Worm (Caenorhabditis elegans) whole organism, L2 larva: ENCODE measurements around the gene F41G3.6.

Experiments
- Y55F3AM.14 ChIP-seq: fragments of 200-800 bp; sonication (Bioruptor generic); optimal IDR thresholded peaks from 2 replicates; lab custom pipeline; 2018; ENCODE audit warnings: mild to moderate bottlenecking, missing genetic modification characterization, missing compliant biosample characterization
- blmp-1 ChIP-seq: sonication (generic microtip); optimal IDR thresholded peaks from 2 replicates; lab custom pipeline; 2017; ENCODE audit warnings: missing genetic modification characterization, mild to moderate bottlenecking, missing compliant biosample characterization, antibody characterized with exemption, moderate library complexity; ENCODE audit not compliant: insufficient read depth
- ceh-16 ChIP-seq: fragments of 150-350 bp; optimal IDR thresholded peaks from 2 replicates; lab custom pipeline; 2014; ENCODE audit warnings: missing biosample characterization, missing genetic modification characterization
- mdl-1 ChIP-seq, 2 experiments: fragments of 150-350 bp in 1 of 2; sonication (generic microtip) in 1 of 2; optimal IDR thresholded peaks; 2 replicates each; lab custom pipeline; 2017; ENCODE audit warnings: missing biosample characterization in 2 of 2, missing genetic modification characterization in 2 of 2

DNA sequence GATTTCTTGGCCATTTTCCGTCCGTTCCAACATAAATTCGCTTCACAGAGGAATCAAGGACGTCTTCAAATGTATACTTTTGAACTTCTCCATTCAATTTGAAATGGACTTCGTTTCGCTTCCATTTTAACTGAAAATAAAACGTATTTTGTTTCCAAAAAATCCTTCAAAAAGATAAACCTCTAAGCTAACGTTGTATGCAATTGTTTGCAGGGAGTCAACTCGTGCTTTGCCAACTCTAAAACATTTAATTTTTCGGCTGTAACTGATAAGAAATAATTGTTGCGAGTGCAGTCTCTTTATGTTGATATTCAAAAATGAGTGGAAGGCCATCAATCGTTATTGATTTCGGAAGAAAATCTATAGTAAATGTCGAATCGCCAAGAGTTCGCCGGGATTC lies 25.3 kb downstream of the F41G3.6 start, which contains the start of gene F41G3.18:
- TF ChIP-seq mdl-1 (tag; optimal IDR thresholded peaks at IDR 0.05; lab: Kevin White, UChicago) (no peak), Y55F3AM.14 (GFP tag; lab: Kevin White, UChicago) (no peak), blmp-1 (no peak), ceh-16 (tag; lab: Kevin White, UChicago) (no peak)
